Fruit fly (Drosophila melanogaster) whole organism, embryonic: Measurements from ENCODE around the gene RabX6.

Experiments used
- BtbVII ChIP-seq: fragments of 200-800 bp; sonication (Bioruptor generic); optimal IDR thresholded peaks from 3 replicates; lab custom pipeline; 2017; ENCODE audit warnings: missing biosample characterization, mild to moderate bottlenecking, missing genetic modification characterization
- Bteb2 ChIP-seq: fragments of 200-800 bp; sonication (Bioruptor generic); optimal IDR thresholded peaks from 2 replicates; lab custom pipeline; 2016; ENCODE audit warnings: missing biosample characterization, missing genetic modification characterization
- CG10209 ChIP-seq: fragments of 200-800 bp; sonication (Bioruptor generic); optimal IDR thresholded peaks from 3 replicates; lab custom pipeline; 2017; ENCODE audit warnings: missing biosample characterization, mild to moderate bottlenecking, missing genetic modification characterization, missing genetic modification reagents
- CG10654 ChIP-seq: fragments of 200-800 bp; sonication (Bioruptor generic); optimal IDR thresholded peaks from 2 replicates; lab custom pipeline; 2016; ENCODE audit warnings: missing biosample characterization, missing genetic modification characterization
- CG11093 ChIP-seq: fragments of 200-800 bp; sonication (Bioruptor generic); IDR thresholded peaks from 3 replicates; pipeline ENCODE4 v1.3.6; 2022; ENCODE audit warnings: missing biosample characterization, missing genetic modification characterization
- CG11398 ChIP-seq: fragments of 200-800 bp; sonication (Bioruptor generic); optimal IDR thresholded peaks from 2 replicates; lab custom pipeline; 2016; ENCODE audit warnings: missing biosample characterization, missing genetic modification characterization
- CG12659 ChIP-seq: fragments of 200-800 bp; sonication (Bioruptor generic); optimal IDR thresholded peaks from 3 replicates; lab custom pipeline; 2017; ENCODE audit warnings: mild to moderate bottlenecking, missing biosample characterization, missing genetic modification reagents, missing genetic modification characterization
- CG14050 ChIP-seq: fragments of 200-800 bp; sonication (Bioruptor generic); IDR thresholded peaks from 3 replicates; pipeline ENCODE4 v1.3.6; 2022; ENCODE audit warnings: missing biosample characterization, missing genetic modification characterization
- CG14860 ChIP-seq: fragments of 200-800 bp; sonication (Bioruptor generic); IDR thresholded peaks from 3 replicates; pipeline ENCODE4 v1.3.6; 2022; ENCODE audit warnings: missing biosample characterization, missing genetic modification characterization; ENCODE audit not compliant: partially characterized antibody
- CG15514 ChIP-seq: fragments of 200-800 bp; sonication (Bioruptor generic); optimal IDR thresholded peaks from 3 replicates; lab custom pipeline; 2017; ENCODE audit warnings: missing biosample characterization, missing genetic modification characterization, mild to moderate bottlenecking, moderate library complexity, missing genetic modification reagents
- CG15601 ChIP-seq: fragments of 200-800 bp; sonication (Bioruptor generic); optimal IDR thresholded peaks from 3 replicates; lab custom pipeline; 2019; ENCODE audit warnings: missing biosample characterization, mild to moderate bottlenecking, missing genetic modification characterization, moderate library complexity
- CG17328 ChIP-seq: fragments of 200-800 bp; sonication (Bioruptor generic); IDR thresholded peaks from 2 replicates; pipeline ENCODE4 v1.3.6; 2022; ENCODE audit warnings: missing biosample characterization, missing genetic modification characterization
- CG18262 ChIP-seq: fragments of 200-800 bp; optimal IDR thresholded peaks from 3 replicates; lab custom pipeline; 2019; ENCODE audit warnings: missing biosample characterization, mild to moderate bottlenecking, missing genetic modification characterization, moderate library complexity
- CG30020 ChIP-seq: fragments of 200-800 bp; optimal IDR thresholded peaks from 2 replicates; lab custom pipeline; 2019; ENCODE audit warnings: missing biosample characterization, mild to moderate bottlenecking, missing genetic modification characterization, moderate library complexity
- CG34224 ChIP-seq: fragments of 200-800 bp; sonication (Bioruptor generic); IDR thresholded peaks from 3 replicates; pipeline ENCODE4 v1.3.6; 2022; ENCODE audit warnings: missing biosample characterization, missing genetic modification characterization; ENCODE audit not compliant: partially characterized antibody
- CG43689 ChIP-seq: fragments of 200-800 bp; sonication (Bioruptor generic); IDR thresholded peaks from 2 replicates; pipeline ENCODE4 v1.3.6; 2022; ENCODE audit warnings: missing biosample characterization, missing genetic modification characterization
- CG4820 ChIP-seq: fragments of 200-800 bp; sonication (Bioruptor generic); optimal IDR thresholded peaks from 3 replicates; lab custom pipeline; 2016; ENCODE audit warnings: missing biosample characterization, missing genetic modification characterization
- CG4854 ChIP-seq: fragments of 200-800 bp; sonication (Bioruptor generic); optimal IDR thresholded peaks from 2 replicates; lab custom pipeline; 2016; ENCODE audit warnings: missing biosample characterization, missing genetic modification characterization, inconsistent platforms
- CG6689 ChIP-seq: fragments of 200-800 bp; sonication (Bioruptor generic); IDR thresholded peaks from 2 replicates; pipeline ENCODE4 v1.3.6; 2022; ENCODE audit warnings: missing biosample characterization, missing genetic modification characterization
- CG9932 ChIP-seq: fragments of 200-800 bp; sonication (Bioruptor generic); IDR thresholded peaks from 2 replicates; pipeline ENCODE4 v1.3.6; 2022; ENCODE audit warnings: missing biosample characterization, missing genetic modification characterization
- CoRest ChIP-seq: fragments of 200-800 bp; sonication (Bioruptor generic); optimal IDR thresholded peaks from 3 replicates; lab custom pipeline; 2018; ENCODE audit warnings: missing biosample characterization, mild to moderate bottlenecking, missing genetic modification characterization, moderate library complexity
- Doc2 ChIP-seq: fragments of 200-800 bp; sonication (Bioruptor generic); IDR thresholded peaks from 2 replicates; pipeline ENCODE4 v1.3.6; 2022; ENCODE audit warnings: missing biosample characterization, missing genetic modification characterization
- Doc3 ChIP-seq: fragments of 200-800 bp; sonication (Bioruptor generic); IDR thresholded peaks from 3 replicates; pipeline ENCODE4 v1.3.6; 2022; ENCODE audit warnings: missing biosample characterization, missing genetic modification characterization; ENCODE audit not compliant: partially characterized antibody
- Fer1 ChIP-seq: fragments of 200-800 bp; sonication (Bioruptor generic); optimal IDR thresholded peaks from 2 replicates; lab custom pipeline; 2017; ENCODE audit warnings: missing biosample characterization, mild to moderate bottlenecking, missing genetic modification characterization
- HHEX ChIP-seq: fragments of 200-800 bp; sonication (Bioruptor generic); optimal IDR thresholded peaks from 3 replicates; lab custom pipeline; 2017; ENCODE audit warnings: missing biosample characterization, mild to moderate bottlenecking, missing genetic modification characterization, missing genetic modification reagents
- HmgD ChIP-seq: fragments of 200-800 bp; sonication (Bioruptor generic); optimal IDR thresholded peaks from 3 replicates; lab custom pipeline; 2016; ENCODE audit warnings: missing biosample characterization, missing genetic modification characterization
- Hr3 ChIP-seq: fragments of 200-800 bp; sonication (Bioruptor generic); optimal IDR thresholded peaks from 3 replicates; lab custom pipeline; 2016; ENCODE audit warnings: missing biosample characterization, missing genetic modification characterization
- Mes4 ChIP-seq: fragments of 200-800 bp; sonication (Bioruptor generic); optimal IDR thresholded peaks from 2 replicates; lab custom pipeline; 2016; ENCODE audit warnings: missing biosample characterization, missing genetic modification characterization
- Nf-YA ChIP-seq: fragments of 200-800 bp; sonication (Bioruptor generic); IDR thresholded peaks from 2 replicates; pipeline ENCODE4 v1.3.6; 2022; ENCODE audit warnings: missing biosample characterization, missing genetic modification characterization
- Pdp1 ChIP-seq, 2 experiments: fragments of 200-800 bp; sonication (Bioruptor generic); optimal IDR thresholded peaks; 3 replicates each; lab custom pipeline; 2016; ENCODE audit warnings: missing biosample characterization in 2 of 2, missing genetic modification characterization in 2 of 2, mild to moderate bottlenecking in 1 of 2, moderate library complexity in 1 of 2
- Rx ChIP-seq: fragments of 200-800 bp; sonication (Bioruptor generic); IDR thresholded peaks from 2 replicates; pipeline ENCODE4 v1.3.6; 2022; ENCODE audit warnings: missing biosample characterization, missing genetic modification characterization
- Usf ChIP-seq: fragments of 200-800 bp; sonication (Bioruptor generic); optimal IDR thresholded peaks from 2 replicates; lab custom pipeline; 2017; ENCODE audit warnings: missing genotype, missing biosample characterization, missing genetic modification characterization
- ab ChIP-seq: fragments of 200-800 bp; sonication (Bioruptor generic); optimal IDR thresholded peaks from 2 replicates; lab custom pipeline; 2016; ENCODE audit warnings: missing biosample characterization, missing genetic modification characterization
- aop ChIP-seq: fragments of 200-800 bp; sonication (Bioruptor generic); IDR thresholded peaks from 2 replicates; pipeline ENCODE4 v1.3.6; 2022; ENCODE audit warnings: missing biosample characterization, missing genetic modification characterization
- az2 ChIP-seq: fragments of 200-800 bp; sonication (Bioruptor generic); optimal IDR thresholded peaks from 3 replicates; lab custom pipeline; 2016; ENCODE audit warnings: missing biosample characterization, missing genetic modification characterization
- gce ChIP-seq: fragments of 200-800 bp; sonication (Bioruptor generic); IDR thresholded peaks from 3 replicates; pipeline ENCODE4 v1.3.6; 2022; ENCODE audit warnings: missing biosample characterization, missing genetic modification characterization
- grau ChIP-seq: fragments of 200-800 bp; optimal IDR thresholded peaks from 3 replicates; lab custom pipeline; 2019; ENCODE audit warnings: missing biosample characterization, mild to moderate bottlenecking, missing genetic modification characterization, moderate library complexity
- grn ChIP-seq: fragments of 200-800 bp; sonication (Bioruptor generic); optimal IDR thresholded peaks from 3 replicates; lab custom pipeline; 2017; ENCODE audit warnings: missing biosample characterization, missing genetic modification characterization
- mirr ChIP-seq: fragments of 200-800 bp; sonication (Bioruptor generic); optimal IDR thresholded peaks from 3 replicates; lab custom pipeline; 2018; ENCODE audit warnings: missing biosample characterization, mild to moderate bottlenecking, missing genetic modification characterization
- pan ChIP-seq, 4 experiments: fragments of >200 bp in 3 of 4; fragments of 200-800 bp in 1 of 4; sonication (Bioruptor generic) in 1 of 4; optimal IDR thresholded peaks in 3 of 4; IDR thresholded peaks in 1 of 4; 2 replicates each; pipeline versions ENCODE4 v1.3.6 to Lab custom; 2017 to 2022; ENCODE audit warnings: missing biosample characterization in 2 of 4, missing genetic modification characterization in 2 of 4, mixed read lengths in 1 of 4
- ranshi ChIP-seq: fragments of 200-800 bp; sonication (Bioruptor generic); IDR thresholded peaks from 2 replicates; pipeline ENCODE4 v1.3.6; 2022; ENCODE audit warnings: missing biosample characterization, missing genetic modification characterization
- repo ChIP-seq: fragments of 200-800 bp; sonication (Bioruptor generic); optimal IDR thresholded peaks from 2 replicates; lab custom pipeline; 2016; ENCODE audit warnings: missing biosample characterization, missing genetic modification characterization
- ro ChIP-seq: fragments of 200-800 bp; sonication (Bioruptor generic); IDR thresholded peaks from 2 replicates; pipeline ENCODE4 v1.3.6; 2022; ENCODE audit warnings: missing biosample characterization, missing genetic modification characterization
- sc ChIP-seq, 3 experiments: fragments of >200 bp in 2 of 3; fragments of 200-800 bp in 1 of 3; sonication (Bioruptor generic) in 1 of 3; optimal IDR thresholded peaks; 2 replicates in 2 of 3; 3 replicates in 1 of 3; lab custom pipeline; 2017; ENCODE audit warnings: mild to moderate bottlenecking in 1 of 3, missing biosample characterization in 1 of 3, missing genetic modification characterization in 1 of 3, missing genetic modification reagents in 1 of 3
- sens ChIP-seq: fragments of 200-800 bp; sonication (Bioruptor generic); peaks from one replicate; lab custom pipeline; 2016; ENCODE audit warnings: missing biosample characterization, missing genetic modification characterization
- tin ChIP-seq: fragments of 200-800 bp; sonication (Bioruptor generic); optimal IDR thresholded peaks from 3 replicates; lab custom pipeline; 2016; ENCODE audit warnings: missing biosample characterization, missing genetic modification characterization
- tll ChIP-seq, 2 experiments: fragments of 200-800 bp in 1 of 2; fragments of >200 bp in 1 of 2; sonication (Bioruptor generic) in 1 of 2; optimal IDR thresholded peaks; 2 replicates each; lab custom pipeline; 2017 to 2019; ENCODE audit warnings: missing biosample characterization in 2 of 2, missing genetic modification characterization in 2 of 2, mild to moderate bottlenecking in 1 of 2, moderate library complexity in 1 of 2
- unpg ChIP-seq: fragments of 200-800 bp; sonication (Bioruptor generic); optimal IDR thresholded peaks from 3 replicates; lab custom pipeline; 2018; ENCODE audit warnings: missing biosample characterization, mild to moderate bottlenecking, missing genetic modification characterization, moderate library complexity

Gene RabX6

DNA sequence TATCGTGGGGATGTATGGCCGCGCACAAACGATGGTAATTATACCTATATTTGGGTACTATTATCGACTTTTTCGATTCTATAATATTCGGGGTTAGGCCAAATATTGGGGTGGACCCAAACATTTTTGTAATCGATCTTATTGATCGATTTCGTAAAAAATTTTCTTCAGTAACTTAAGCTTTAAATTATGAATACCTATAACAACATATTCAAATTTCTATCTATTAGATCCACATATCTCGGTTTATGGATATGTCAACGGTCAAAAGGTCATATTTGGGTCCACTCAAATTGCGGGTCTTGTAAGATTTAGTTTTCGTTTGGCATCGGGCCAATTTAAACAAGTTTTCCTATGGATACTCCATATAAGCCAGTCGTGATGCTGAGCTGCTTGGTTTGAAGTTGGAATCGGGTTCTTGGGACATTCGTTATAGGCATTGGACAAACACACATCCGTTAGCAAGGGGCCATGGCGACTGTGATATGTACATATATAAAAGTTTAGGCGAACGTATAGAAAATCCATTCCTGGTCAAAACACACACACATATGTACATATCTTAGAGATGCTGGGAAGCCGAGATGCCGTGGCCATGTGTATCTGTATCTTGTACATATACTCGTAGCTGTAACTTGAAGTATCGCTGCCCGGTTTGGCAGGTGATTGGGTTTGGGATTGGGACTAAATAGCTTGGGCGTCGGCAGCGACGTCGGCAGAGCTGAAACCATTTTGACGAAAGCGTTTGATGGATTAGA is 10.0 kb downstream of the RabX6 start:
- TF ChIP-seq CG17328 (GFP tag; lab: Robert Waterston, UW) (peak; percentile 57; the same call in 1 of the 2 replicates), tll (GFP tag; optimal IDR thresholded peaks at IDR 0.05; lab: Kevin White, UChicago) (no peak), grn (no peak), ro (GFP tag; lab: Robert Waterston, UW) (no peak), aop (GFP tag; lab: Robert Waterston, UW) (no peak), CG43689 (GFP tag; lab: Robert Waterston, UW) (no peak), Hr3 (no peak), sc (optimal IDR thresholded peaks at IDR 0.05; lab: Kevin White, UChicago) (no peak), sc (GFP tag; optimal IDR thresholded peaks at IDR 0.05; lab: Kevin White, UChicago) (no peak), HmgD (GFP tag; lab: Kevin White, UChicago) (no peak), CG18262 (peak; percentile 70), CG10654 (GFP tag; lab: Kevin White, UChicago) (peak; percentile 24), CG9932 (GFP tag; lab: Robert Waterston, UW) (peak; percentile 28; the same call in 1 of the 2 replicates), Mes4 (GFP tag; lab: Kevin White, UChicago) (peak; percentile 23), pan (optimal IDR thresholded peaks at IDR 0.05; lab: Kevin White, UChicago) (no peak), pan (GFP tag; optimal IDR thresholded peaks at IDR 0.05 in 1 of 2, IDR thresholded peaks at IDR 0.05 in 1 of 2) (peak in 1 of 2 experiments; percentile 53), az2 (GFP tag; lab: Kevin White, UChicago) (peak; percentile 42), ab (GFP tag; lab: Kevin White, UChicago) (no peak), CG6689 (GFP tag; lab: Robert Waterston, UW) (0 out of 2 replicates have a peak, but pooled peaks have one; percentile 46), HHEX (GFP tag; lab: Kevin White, UChicago) (peak; percentile 61), CG15514 (GFP tag; lab: Kevin White, UChicago) (peak; percentile 50), CG30020 (tag; lab: Kevin White, UChicago) (no peak), Pdp1 (GFP tag; optimal IDR thresholded peaks at IDR 0.05; lab: Kevin White, UChicago) (peak; percentile 5 to 59), Doc2 (GFP tag; lab: Robert Waterston, UW) (no peak), CG10209 (no peak), gce (0 out of 3 replicates have a peak, but pooled peaks have one; percentile 32), CG4854 (GFP tag; lab: Kevin White, UChicago) (peak; percentile 7), Nf-YA (GFP tag; lab: Robert Waterston, UW) (no peak), BtbVII (GFP tag; lab: Kevin White, UChicago) (peak; percentile 71), CG14860 (no peak), grau (peak; percentile 73), CG34224 (GFP tag; lab: Robert Waterston, UW) (no peak), repo (GFP tag; lab: Kevin White, UChicago) (peak; percentile 9), sens (GFP tag; lab: Kevin White, UChicago) (peak; percentile 91), mirr (no peak), ranshi (peak; percentile 76), Bteb2 (peak; percentile 1), Rx (GFP tag; lab: Robert Waterston, UW) (no peak), Fer1 (peak; percentile 72), CG15601 (tag; lab: Kevin White, UChicago) (peak; percentile 41), unpg (GFP tag; lab: Kevin White, UChicago) (peak; percentile 86), tin (GFP tag; lab: Kevin White, UChicago) (peak; percentile 38), CG4820 (GFP tag; lab: Kevin White, UChicago) (peak; percentile 28), Doc3 (GFP tag; lab: Robert Waterston, UW) (no peak), CoRest (peak; percentile 58), CG11398 (GFP tag; lab: Kevin White, UChicago) (no peak), CG11093 (GFP tag; lab: Robert Waterston, UW) (no peak), CG14050 (peak; percentile 44; the same call in 1 of the 3 replicates), Usf (GFP tag; lab: Kevin White, UChicago) (no peak), CG12659 (GFP tag; lab: Kevin White, UChicago) (peak; percentile 68)
